Fruit fly (Drosophila melanogaster) whole organism, embryonic: ENCODE measurements around the gene h-cup.

ENCODE experiments used
- Aef1 ChIP-seq: fragments of 200-800 bp; sonication (Bioruptor generic); IDR thresholded peaks from 3 replicates; pipeline ENCODE4 v1.3.6; 2022; ENCODE audit warnings: missing biosample characterization, missing genetic modification characterization
- Awh ChIP-seq: fragments of 200-800 bp; sonication (Bioruptor generic); IDR thresholded peaks from 2 replicates; pipeline ENCODE4, ENCODE4 v1.3.6; 2022; ENCODE audit warnings: missing biosample characterization, missing genetic modification characterization
- CG14014 ChIP-seq: fragments of 200-800 bp; sonication (Bioruptor generic); IDR thresholded peaks from 2 replicates; pipeline ENCODE4 v1.3.6; 2022; ENCODE audit warnings: missing biosample characterization, missing genetic modification characterization
- CG2875 ChIP-seq: fragments of 200-800 bp; sonication (Bioruptor generic); optimal IDR thresholded peaks from 2 replicates; lab custom pipeline; 2017; ENCODE audit warnings: missing biosample characterization, mild to moderate bottlenecking, missing genetic modification characterization, missing genetic modification reagents
- CG33557 ChIP-seq: fragments of 200-800 bp; sonication (Bioruptor generic); optimal IDR thresholded peaks from 2 replicates; lab custom pipeline; 2019; ENCODE audit warnings: missing biosample characterization, mild to moderate bottlenecking, missing genetic modification characterization, moderate library complexity
- CG34376 ChIP-seq: fragments of 200-800 bp; sonication (Bioruptor generic); optimal IDR thresholded peaks from 2 replicates; lab custom pipeline; 2018; ENCODE audit warnings: missing biosample characterization, mild to moderate bottlenecking, missing genetic modification characterization
- CG7963 ChIP-seq: fragments of 200-800 bp; sonication (Bioruptor generic); IDR thresholded peaks from 3 replicates; pipeline ENCODE4 v1.3.6; 2022; ENCODE audit warnings: missing biosample characterization, missing genetic modification characterization; ENCODE audit not compliant: partially characterized antibody
- CoRest ChIP-seq: fragments of 200-800 bp; sonication (Bioruptor generic); optimal IDR thresholded peaks from 3 replicates; lab custom pipeline; 2018; ENCODE audit warnings: missing biosample characterization, mild to moderate bottlenecking, missing genetic modification characterization, moderate library complexity
- NC2α ChIP-seq: fragments of 200-800 bp; sonication (Bioruptor generic); optimal IDR thresholded peaks from 2 replicates; lab custom pipeline; 2016; ENCODE audit warnings: missing biosample characterization, missing genetic modification characterization
- Spps ChIP-seq: fragments of 200-800 bp; sonication (Bioruptor generic); optimal IDR thresholded peaks from 2 replicates; lab custom pipeline; 2018; ENCODE audit warnings: missing biosample characterization, mild to moderate bottlenecking, missing genetic modification characterization
- crc ChIP-seq: fragments of 200-800 bp; sonication (Bioruptor generic); optimal IDR thresholded peaks from 2 replicates; lab custom pipeline; 2016; ENCODE audit warnings: missing biosample characterization, missing genetic modification characterization
- dpn ChIP-seq, 2 experiments: fragments of 200-800 bp; sonication (Bioruptor generic); optimal IDR thresholded peaks; 3 replicates each; lab custom pipeline; 2016; ENCODE audit warnings: missing biosample characterization in 2 of 2, missing genetic modification characterization in 2 of 2
- dysf ChIP-seq: fragments of 200-800 bp; sonication (Bioruptor generic); IDR thresholded peaks from 3 replicates; pipeline ENCODE4 v1.3.6; 2022; ENCODE audit warnings: missing biosample characterization, missing genetic modification characterization
- wdn ChIP-seq: fragments of 200-800 bp; sonication (Bioruptor generic); IDR thresholded peaks from 2 replicates; pipeline ENCODE4 v1.3.6; 2022; ENCODE audit warnings: missing biosample characterization, missing genetic modification characterization

DNA sequence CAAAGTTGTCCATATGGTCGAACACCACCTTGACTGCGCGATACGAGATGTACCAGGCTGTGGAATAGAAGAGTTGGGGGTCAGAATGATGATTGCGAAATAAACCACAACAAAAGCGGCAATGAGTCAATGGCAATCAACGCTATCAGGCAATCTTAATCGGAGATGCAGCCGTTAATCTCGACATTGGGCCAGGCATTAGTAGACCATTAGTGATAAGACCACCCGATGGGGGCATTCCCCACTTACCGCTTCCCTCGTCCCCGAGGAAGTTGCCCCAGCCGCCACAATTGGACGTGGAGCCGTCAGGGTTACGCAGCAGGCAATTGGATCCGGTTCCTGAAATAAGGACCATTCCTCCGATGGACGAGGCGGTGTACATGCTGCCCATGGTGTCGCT is 43.6 kb downstream of the h-cup start:
- TF ChIP-seq CG34376 (GFP tag; lab: Kevin White, UChicago) (no peak), CG14014 (no peak), CG7963 (GFP tag; lab: Robert Waterston, UW) (no peak), Aef1 (no peak), Spps (tag; lab: Kevin White, UChicago) (no peak), dysf (GFP tag; lab: Robert Waterston, UW) (no peak), dpn (GFP tag; optimal IDR thresholded peaks at IDR 0.05; lab: Kevin White, UChicago) (no peak), CG33557 (GFP tag; lab: Kevin White, UChicago) (no peak), NC2α (no peak), wdn (GFP tag; lab: Robert Waterston, UW) (no peak), CoRest (tag; lab: Kevin White, UChicago) (no peak), CG2875 (GFP tag; lab: Kevin White, UChicago) (no peak), crc (GFP tag; lab: Kevin White, UChicago) (no peak), Awh (GFP tag; lab: Robert Waterston, UW) (no peak)
